Worm (Caenorhabditis elegans): ENCODE measurements around the gene F11D5.6.

DNA sequence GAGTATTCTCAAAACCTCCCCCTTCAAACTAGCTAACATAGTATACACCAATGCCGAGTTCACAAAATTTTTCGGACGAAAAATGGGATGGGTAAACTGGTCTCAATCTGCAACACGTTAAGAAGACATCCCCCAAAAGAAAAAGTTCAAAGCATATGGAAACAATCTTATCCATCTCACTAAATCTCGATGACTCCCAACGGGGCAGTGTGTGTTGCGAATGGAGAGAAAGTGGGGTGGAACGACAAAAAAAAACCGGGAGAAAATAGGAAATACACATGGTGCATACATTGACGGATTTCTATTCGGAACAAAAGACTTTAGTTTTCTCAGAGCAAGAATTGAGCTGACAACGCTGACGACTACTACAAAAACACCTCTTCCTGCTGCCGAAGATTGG, 49.2 kb upstream of the F11D5.6 start:
- TF ChIP-seq ztf-23 (GFP tag; IDR thresholded peaks at IDR 0.05): no peak
- no peak for TF ChIP-seq klf-2 (GFP tag; conservative IDR thresholded peaks at IDR 0.05)
- TF ChIP-seq tab-1 (GFP tag; IDR thresholded peaks at IDR 0.05): no peak
- TF ChIP-seq ref-1 (GFP tag; conservative IDR thresholded peaks at IDR 0.05): no peak
- TF ChIP-seq flt-1 (GFP tag; IDR thresholded peaks at IDR 0.05): no peak

All from whole organism, midembryonic.